Worm (Caenorhabditis elegans): ENCODE results near the gene C41G11.1.

DNA sequence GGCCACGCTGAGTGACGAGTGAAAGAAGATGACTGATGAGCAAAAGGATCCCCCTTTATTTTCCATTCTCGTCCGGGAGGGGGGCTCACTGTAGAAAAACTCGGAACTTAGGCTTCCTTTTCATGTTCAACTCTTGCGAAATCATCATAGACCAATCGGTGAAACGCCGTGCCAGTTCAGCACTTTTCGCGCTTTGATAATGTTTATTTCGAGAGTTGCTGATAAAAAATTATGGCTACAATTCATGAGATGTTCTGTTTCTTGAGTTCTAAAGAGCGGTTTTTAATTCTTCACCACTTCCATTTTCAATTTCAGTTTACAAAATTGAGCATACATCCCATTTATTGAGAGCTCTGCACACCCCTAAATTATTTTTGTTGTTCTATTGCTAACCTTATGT is 49.2 kb downstream of the C41G11.1 start:
- TF ChIP-seq flt-1 (GFP tag; IDR thresholded peaks at IDR 0.05), result no peak
- TF ChIP-seq ztf-29 (GFP tag; IDR thresholded peaks at IDR 0.05), result no peak
